Fruit fly (Drosophila melanogaster) whole organism, embryonic: ENCODE measurements around the gene LanB1.

Experiments
- Atf6 ChIP-seq: fragments of 200-800 bp; sonication (Bioruptor generic); IDR thresholded peaks from 2 replicates; pipeline ENCODE4 v1.3.6; 2022; ENCODE audit warnings: missing biosample characterization, missing genetic modification characterization
- BtbVII ChIP-seq: fragments of 200-800 bp; sonication (Bioruptor generic); optimal IDR thresholded peaks from 3 replicates; lab custom pipeline; 2017; ENCODE audit warnings: missing biosample characterization, mild to moderate bottlenecking, missing genetic modification characterization
- CG10366 ChIP-seq: fragments of 200-800 bp; sonication (Bioruptor generic); IDR thresholded peaks from 2 replicates; pipeline ENCODE4 v1.3.6; 2022; ENCODE audit warnings: missing biosample characterization, missing genetic modification characterization
- CG10979 ChIP-seq: fragments of 200-800 bp; sonication (Bioruptor generic); optimal IDR thresholded peaks from 2 replicates; lab custom pipeline; 2018; ENCODE audit warnings: missing biosample characterization, mild to moderate bottlenecking, missing genetic modification characterization, moderate library complexity
- CG12104 ChIP-seq: fragments of 200-800 bp; sonication (Bioruptor generic); optimal IDR thresholded peaks from 3 replicates; lab custom pipeline; 2016; ENCODE audit warnings: missing biosample characterization, missing genetic modification characterization
- CG12219 ChIP-seq: fragments of 200-800 bp; sonication (Bioruptor generic); optimal IDR thresholded peaks from 3 replicates; lab custom pipeline; 2018; ENCODE audit warnings: missing biosample characterization, mild to moderate bottlenecking, missing genetic modification characterization
- CG12391 ChIP-seq: fragments of 200-800 bp; sonication (Bioruptor generic); optimal IDR thresholded peaks from 3 replicates; lab custom pipeline; 2018; ENCODE audit warnings: missing biosample characterization, mild to moderate bottlenecking, missing genetic modification characterization, moderate library complexity
- CG12744 ChIP-seq: fragments of 200-800 bp; sonication (Bioruptor generic); optimal IDR thresholded peaks from 2 replicates; lab custom pipeline; 2016; ENCODE audit warnings: missing biosample characterization, missing genetic modification characterization
- CG16779 ChIP-seq: fragments of 200-800 bp; sonication (Bioruptor generic); IDR thresholded peaks from 2 replicates; pipeline ENCODE4 v1.3.6; 2022; ENCODE audit warnings: missing biosample characterization, missing genetic modification characterization
- CG17186 ChIP-seq: fragments of 200-800 bp; sonication (Bioruptor generic); optimal IDR thresholded peaks from 3 replicates; lab custom pipeline; 2017; ENCODE audit warnings: missing biosample characterization, missing genetic modification reagents, missing genetic modification characterization
- CG2116 ChIP-seq: fragments of 200-800 bp; sonication (Bioruptor generic); optimal IDR thresholded peaks from 3 replicates; lab custom pipeline; 2018; ENCODE audit warnings: missing biosample characterization, mild to moderate bottlenecking, missing genetic modification characterization
- CG2712 ChIP-seq: fragments of 200-800 bp; optimal IDR thresholded peaks from 3 replicates; lab custom pipeline; 2019; ENCODE audit warnings: missing biosample characterization, mild to moderate bottlenecking, missing genetic modification characterization, moderate library complexity
- CG30020 ChIP-seq: fragments of 200-800 bp; optimal IDR thresholded peaks from 2 replicates; lab custom pipeline; 2019; ENCODE audit warnings: missing biosample characterization, mild to moderate bottlenecking, missing genetic modification characterization, moderate library complexity
- CG31441 ChIP-seq: fragments of 200-800 bp; sonication (Bioruptor generic); IDR thresholded peaks from 2 replicates; pipeline ENCODE4 v1.3.6; 2022; ENCODE audit warnings: missing biosample characterization, missing genetic modification characterization
- CG3838 ChIP-seq: fragments of 200-800 bp; sonication (Bioruptor generic); optimal IDR thresholded peaks from 3 replicates; lab custom pipeline; 2016; ENCODE audit warnings: missing biosample characterization, missing genetic modification characterization
- CG43689 ChIP-seq: fragments of 200-800 bp; sonication (Bioruptor generic); IDR thresholded peaks from 2 replicates; pipeline ENCODE4 v1.3.6; 2022; ENCODE audit warnings: missing biosample characterization, missing genetic modification characterization
- CG4707 ChIP-seq: fragments of 200-800 bp; sonication (Bioruptor generic); optimal IDR thresholded peaks from 2 replicates; lab custom pipeline; 2018; ENCODE audit warnings: missing biosample characterization, mild to moderate bottlenecking, missing genetic modification characterization, moderate library complexity
- CG6683 ChIP-seq: fragments of 200-800 bp; sonication (Bioruptor generic); optimal IDR thresholded peaks from 2 replicates; lab custom pipeline; 2017; ENCODE audit warnings: missing biosample characterization, mild to moderate bottlenecking, missing genetic modification characterization, missing genetic modification reagents
- CG8765 ChIP-seq: fragments of 200-800 bp; sonication (Bioruptor generic); IDR thresholded peaks from 2 replicates; pipeline ENCODE4 v1.3.6; 2022; ENCODE audit warnings: missing biosample characterization, missing genetic modification characterization
- D ChIP-seq, 2 experiments: fragments of 200-800 bp in 1 of 2; fragments of >200 bp in 1 of 2; sonication (Bioruptor generic) in 1 of 2; optimal IDR thresholded peaks; 2 replicates in 1 of 2; 3 replicates in 1 of 2; lab custom pipeline; 2017; ENCODE audit warnings: mild to moderate bottlenecking in 1 of 2, missing biosample characterization in 1 of 2, missing genetic modification characterization in 1 of 2, missing genetic modification reagents in 1 of 2
- Dbx ChIP-seq: fragments of 200-800 bp; sonication (Bioruptor generic); IDR thresholded peaks from 3 replicates; pipeline ENCODE4 v1.3.6; 2022; ENCODE audit warnings: missing biosample characterization, missing genetic modification characterization
- Doc3 ChIP-seq: fragments of 200-800 bp; sonication (Bioruptor generic); IDR thresholded peaks from 3 replicates; pipeline ENCODE4 v1.3.6; 2022; ENCODE audit warnings: missing biosample characterization, missing genetic modification characterization; ENCODE audit not compliant: partially characterized antibody
- Fer1 ChIP-seq: fragments of 200-800 bp; sonication (Bioruptor generic); optimal IDR thresholded peaks from 2 replicates; lab custom pipeline; 2017; ENCODE audit warnings: missing biosample characterization, mild to moderate bottlenecking, missing genetic modification characterization
- HLH4C ChIP-seq: fragments of 200-800 bp; sonication (Bioruptor generic); IDR thresholded peaks from 3 replicates; pipeline ENCODE4 v1.3.6; 2022; ENCODE audit warnings: missing biosample characterization, missing genetic modification characterization; ENCODE audit not compliant: partially characterized antibody
- Hsf ChIP-seq: fragments of 200-800 bp; sonication (Bioruptor generic); optimal IDR thresholded peaks from 3 replicates; lab custom pipeline; 2016; ENCODE audit warnings: missing biosample characterization, missing genetic modification characterization
- Lpt ChIP-seq: fragments of >200 bp; optimal IDR thresholded peaks from 2 replicates; lab custom pipeline; 2018; ENCODE audit warnings: missing biosample characterization, missing genetic modification characterization
- NfI ChIP-seq: fragments of 200-800 bp; sonication (Bioruptor generic); optimal IDR thresholded peaks from 3 replicates; lab custom pipeline; 2018; ENCODE audit warnings: missing biosample characterization, mild to moderate bottlenecking, missing genetic modification characterization, moderate library complexity
- Oli ChIP-seq: fragments of 200-800 bp; sonication (Bioruptor generic); optimal IDR thresholded peaks from 2 replicates; lab custom pipeline; 2018; ENCODE audit warnings: missing biosample characterization, mild to moderate bottlenecking, missing genetic modification characterization, moderate library complexity
- Opbp ChIP-seq: fragments of 200-800 bp; sonication (Bioruptor generic); IDR thresholded peaks from 3 replicates; pipeline ENCODE4 v1.3.6; 2022; ENCODE audit warnings: missing biosample characterization, missing genetic modification characterization; ENCODE audit not compliant: partially characterized antibody
- Ravus ChIP-seq: fragments of 200-800 bp; sonication (Bioruptor generic); IDR thresholded peaks from 2 replicates; pipeline ENCODE4 v1.3.6; 2022; ENCODE audit warnings: missing biosample characterization, missing genetic modification characterization
- Side ChIP-seq: fragments of 200-800 bp; sonication (Bioruptor generic); optimal IDR thresholded peaks from 2 replicates; lab custom pipeline; 2016; ENCODE audit warnings: missing biosample characterization, missing genetic modification characterization
- Spps ChIP-seq: fragments of 200-800 bp; sonication (Bioruptor generic); optimal IDR thresholded peaks from 2 replicates; lab custom pipeline; 2018; ENCODE audit warnings: missing biosample characterization, mild to moderate bottlenecking, missing genetic modification characterization
- ac ChIP-seq: fragments of 200-800 bp; sonication (Bioruptor generic); optimal IDR thresholded peaks from 3 replicates; lab custom pipeline; 2017; ENCODE audit warnings: missing biosample characterization, mild to moderate bottlenecking, missing genetic modification characterization
- ash1 ChIP-seq: fragments of 200-800 bp; sonication (Bioruptor generic); optimal IDR thresholded peaks from 2 replicates; lab custom pipeline; 2018; ENCODE audit warnings: missing biosample characterization, mild to moderate bottlenecking, missing genetic modification characterization
- bab2 ChIP-seq: fragments of 200-800 bp; sonication (Bioruptor generic); optimal IDR thresholded peaks from 2 replicates; lab custom pipeline; 2016; ENCODE audit warnings: missing biosample characterization, missing genetic modification characterization
- bowl ChIP-seq: fragments of 200-800 bp; sonication (Bioruptor generic); IDR thresholded peaks from 2 replicates; pipeline ENCODE4 v1.3.6; 2022; ENCODE audit warnings: missing biosample characterization, missing genetic modification characterization
- chm ChIP-seq: fragments of 200-800 bp; sonication (Bioruptor generic); IDR thresholded peaks from 2 replicates; pipeline ENCODE4 v1.3.6; 2022; ENCODE audit warnings: missing biosample characterization, missing genetic modification characterization
- crol ChIP-seq: fragments of 200-800 bp; sonication (Bioruptor generic); IDR thresholded peaks from 2 replicates; pipeline ENCODE4 v1.3.6; 2022; ENCODE audit warnings: missing biosample characterization, missing genetic modification characterization
- danr ChIP-seq: fragments of 200-800 bp; sonication (Bioruptor generic); IDR thresholded peaks from 2 replicates; pipeline ENCODE4 v1.3.6; 2022; ENCODE audit warnings: missing biosample characterization, missing genetic modification characterization
- eve ChIP-seq, 2 experiments: fragments of >200 bp; optimal IDR thresholded peaks; 2 replicates each; lab custom pipeline; 2017; ENCODE audit warnings: missing biosample characterization in 2 of 2, missing genetic modification characterization in 2 of 2
- ewg ChIP-seq: fragments of 200-800 bp; sonication (Bioruptor generic); optimal IDR thresholded peaks from 3 replicates; lab custom pipeline; 2017; ENCODE audit warnings: mild to moderate bottlenecking, missing biosample characterization, missing genetic modification reagents, missing genetic modification characterization
- gce ChIP-seq: fragments of 200-800 bp; sonication (Bioruptor generic); IDR thresholded peaks from 3 replicates; pipeline ENCODE4 v1.3.6; 2022; ENCODE audit warnings: missing biosample characterization, missing genetic modification characterization
- hth ChIP-seq: fragments of >200 bp; optimal IDR thresholded peaks from 2 replicates; lab custom pipeline; 2017; ENCODE audit warnings: inconsistent platforms
- ken ChIP-seq: fragments of 200-800 bp; sonication (Bioruptor generic); IDR thresholded peaks from 3 replicates; pipeline ENCODE4 v1.3.6; 2022; ENCODE audit warnings: missing biosample characterization, missing genetic modification characterization
- run ChIP-seq: fragments of 200-800 bp; sonication (Bioruptor generic); optimal IDR thresholded peaks from 3 replicates; lab custom pipeline; 2018; ENCODE audit warnings: missing biosample characterization, mild to moderate bottlenecking, missing genetic modification characterization
- tap ChIP-seq: fragments of 200-800 bp; optimal IDR thresholded peaks from 3 replicates; lab custom pipeline; 2019; ENCODE audit warnings: missing biosample characterization, mild to moderate bottlenecking, missing genetic modification characterization, moderate library complexity
- unc-4 ChIP-seq: fragments of 200-800 bp; sonication (Bioruptor generic); IDR thresholded peaks from 2 replicates; pipeline ENCODE4 v1.3.6; 2022; ENCODE audit warnings: missing biosample characterization, missing genetic modification characterization; ENCODE audit not compliant: partially characterized antibody
- usp ChIP-seq: fragments of >200 bp; optimal IDR thresholded peaks from 2 replicates; lab custom pipeline; 2017; ENCODE audit warnings: missing biosample characterization, missing genetic modification characterization
- vfl ChIP-seq: fragments of 200-800 bp; sonication (Bioruptor generic); optimal IDR thresholded peaks from 2 replicates; lab custom pipeline; 2016; ENCODE audit warnings: missing biosample characterization, missing genetic modification characterization
- zen ChIP-seq: fragments of 200-800 bp; sonication (Bioruptor generic); optimal IDR thresholded peaks from 3 replicates; lab custom pipeline; 2018; ENCODE audit warnings: missing biosample characterization, mild to moderate bottlenecking, missing genetic modification characterization, moderate library complexity

The LanB1 gene

DNA sequence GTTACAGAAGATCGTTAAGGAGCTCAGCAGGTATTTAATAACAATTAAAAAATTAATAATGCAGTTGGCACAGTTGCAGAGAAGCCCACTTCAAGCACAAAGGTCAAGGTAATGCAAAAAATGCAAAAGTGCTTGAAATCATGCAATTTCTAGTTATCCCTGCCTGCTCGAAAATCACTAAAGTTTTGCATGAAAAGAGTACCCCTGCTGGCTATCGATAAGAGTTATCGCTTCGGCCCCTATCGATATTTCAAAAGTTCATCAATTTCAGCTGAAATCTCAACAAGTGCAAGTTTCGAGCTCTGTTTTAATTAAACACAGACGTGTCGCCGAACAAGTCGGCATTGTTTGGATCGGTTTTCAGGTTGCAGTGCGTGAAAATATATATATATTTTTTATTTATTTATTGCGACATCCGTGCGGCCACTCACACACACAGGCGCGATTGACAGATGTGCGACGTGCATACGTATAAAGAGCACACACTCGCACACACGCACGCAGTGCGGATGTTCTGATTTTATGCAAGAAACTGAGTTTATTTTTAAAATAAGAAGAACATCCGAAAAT, 10.1 kb downstream of the LanB1 start (continued):
- TF ChIP-seq ken (GFP tag; lab: Robert Waterston, UW) (0 out of 3 replicates have a peak, but pooled peaks have one; percentile 56), usp (no peak), CG2116 (GFP tag; lab: Kevin White, UChicago) (peak; percentile 78), Hsf (GFP tag; lab: Kevin White, UChicago) (peak; percentile 71), Fer1 (GFP tag; lab: Kevin White, UChicago) (peak; percentile 52), danr (GFP tag; lab: Robert Waterston, UW) (no peak), hth (lab: Kevin White, UChicago) (no peak), Side (GFP tag; lab: Kevin White, UChicago) (peak; percentile 43), CG2712 (tag; lab: Kevin White, UChicago) (peak; percentile 65), zen (peak; percentile 41), Atf6 (GFP tag; lab: Robert Waterston, UW) (peak; percentile 65; the same call in 1 of the 2 replicates), vfl (no peak), Doc3 (GFP tag; lab: Robert Waterston, UW) (peak; percentile 77), CG17186 (GFP tag; lab: Kevin White, UChicago) (peak; percentile 12), CG12744 (GFP tag; lab: Kevin White, UChicago) (peak; percentile 36), Oli (tag; lab: Kevin White, UChicago) (peak; percentile 15), Ravus (GFP tag; lab: Robert Waterston, UW) (no peak), CG12219 (GFP tag; lab: Kevin White, UChicago) (peak; percentile 10), bab2 (peak; percentile 32), crol (GFP tag; lab: Robert Waterston, UW) (no peak), CG10366 (GFP tag; lab: Robert Waterston, UW) (peak; percentile 42), CG6683 (GFP tag; lab: Kevin White, UChicago) (no peak), D (optimal IDR thresholded peaks at IDR 0.05; lab: Kevin White, UChicago) (no peak), D (GFP tag; optimal IDR thresholded peaks at IDR 0.05; lab: Kevin White, UChicago) (peak; percentile 40), CG31441 (GFP tag; lab: Robert Waterston, UW) (peak; percentile 74), unc-4 (GFP tag; lab: Robert Waterston, UW) (peak; percentile 81), CG30020 (tag; lab: Kevin White, UChicago) (peak; percentile 43), NfI (peak; percentile 61), CG16779 (GFP tag; lab: Robert Waterston, UW) (0 out of 2 replicates have a peak, but pooled peaks have one; percentile 45), CG10979 (tag; lab: Kevin White, UChicago) (peak; percentile 42), CG12391 (tag; lab: Kevin White, UChicago) (peak; percentile 51), eve (GFP tag; optimal IDR thresholded peaks at IDR 0.05; lab: Kevin White, UChicago) (no peak), CG43689 (GFP tag; lab: Robert Waterston, UW) (no peak), Dbx (peak; percentile 73; the same call in 1 of the 3 replicates), HLH4C (peak; percentile 85), Spps (tag; lab: Kevin White, UChicago) (no peak), CG3838 (GFP tag; lab: Kevin White, UChicago) (no peak), Opbp (peak; percentile 86), ewg (GFP tag; lab: Kevin White, UChicago) (no peak), Lpt (GFP tag; lab: Kevin White, UChicago) (no peak), bowl (GFP tag; lab: Robert Waterston, UW) (no peak), CG4707 (GFP tag; lab: Kevin White, UChicago) (no peak), CG8765 (GFP tag; lab: Robert Waterston, UW) (no peak), BtbVII (peak; percentile 23), run (no peak), CG12104 (GFP tag; lab: Kevin White, UChicago) (no peak), chm (peak; percentile 31; the same call in 1 of the 2 replicates), gce (GFP tag; lab: Robert Waterston, UW) (0 out of 3 replicates have a peak, but pooled peaks have one; percentile 68), ac (GFP tag; lab: Kevin White, UChicago) (peak; percentile 4), tap (tag; lab: Kevin White, UChicago) (no peak), ash1 (GFP tag; lab: Kevin White, UChicago) (no peak)
